Fruit fly (Drosophila melanogaster) whole organism, embryonic: ENCODE results near the gene SmydA-2.

Experiments
- CG10267 ChIP-seq: fragments of 200-800 bp; sonication (Bioruptor generic); optimal IDR thresholded peaks from 2 replicates; lab custom pipeline; 2018; ENCODE audit warnings: missing biosample characterization, mild to moderate bottlenecking, missing genetic modification characterization, moderate library complexity
- CG15514 ChIP-seq: fragments of 200-800 bp; sonication (Bioruptor generic); optimal IDR thresholded peaks from 3 replicates; lab custom pipeline; 2017; ENCODE audit warnings: missing biosample characterization, missing genetic modification characterization, mild to moderate bottlenecking, moderate library complexity, missing genetic modification reagents
- CG17385 ChIP-seq: fragments of 200-800 bp; sonication (Bioruptor generic); optimal IDR thresholded peaks from 3 replicates; lab custom pipeline; 2018; ENCODE audit warnings: missing biosample characterization, mild to moderate bottlenecking, missing genetic modification characterization
- CG33213 ChIP-seq: fragments of 200-800 bp; sonication (Bioruptor generic); optimal IDR thresholded peaks from 3 replicates; lab custom pipeline; 2016; ENCODE audit warnings: missing biosample characterization, missing genetic modification characterization
- CG4730 ChIP-seq: fragments of 200-800 bp; sonication (Bioruptor generic); IDR thresholded peaks from 2 replicates; pipeline ENCODE4 v1.3.6; 2022; ENCODE audit warnings: missing biosample characterization, missing genetic modification characterization
- CTCF ChIP-seq: fragments of 200-800 bp; sonication (Bioruptor generic); optimal IDR thresholded peaks from 2 replicates; lab custom pipeline; 2017; ENCODE audit warnings: missing biosample characterization, mild to moderate bottlenecking, missing genetic modification characterization, moderate library complexity
- CkIIα-i1 ChIP-seq: fragments of 200-800 bp; sonication (Bioruptor generic); IDR thresholded peaks from 2 replicates; pipeline ENCODE4 v1.3.6; 2022; ENCODE audit warnings: missing biosample characterization, missing genetic modification characterization
- Jarid2 ChIP-seq: fragments of 200-800 bp; sonication (Bioruptor generic); optimal IDR thresholded peaks from 3 replicates; lab custom pipeline; 2017; ENCODE audit warnings: mild to moderate bottlenecking, missing biosample characterization, missing genetic modification reagents, missing genetic modification characterization
- Pdp1 ChIP-seq, 2 experiments: fragments of 200-800 bp; sonication (Bioruptor generic); optimal IDR thresholded peaks; 3 replicates each; lab custom pipeline; 2016; ENCODE audit warnings: missing biosample characterization in 2 of 2, missing genetic modification characterization in 2 of 2, mild to moderate bottlenecking in 1 of 2, moderate library complexity in 1 of 2
- Vsx1 ChIP-seq: fragments of 200-800 bp; sonication (Bioruptor generic); optimal IDR thresholded peaks from 2 replicates; lab custom pipeline; 2017; ENCODE audit warnings: missing biosample characterization, mild to moderate bottlenecking, missing genetic modification characterization, missing genetic modification reagents
- fd3F ChIP-seq: fragments of 200-800 bp; sonication (Bioruptor generic); optimal IDR thresholded peaks from 2 replicates; lab custom pipeline; 2018; ENCODE audit warnings: missing biosample characterization, mild to moderate bottlenecking, missing genetic modification characterization, moderate library complexity
- fu2 ChIP-seq: fragments of 200-800 bp; sonication (Bioruptor generic); optimal IDR thresholded peaks from 2 replicates; lab custom pipeline; 2016; ENCODE audit warnings: missing biosample characterization, missing genetic modification characterization
- kay ChIP-seq: fragments of 200-800 bp; sonication (Bioruptor generic); optimal IDR thresholded peaks from 2 replicates; lab custom pipeline; 2016; ENCODE audit warnings: missing biosample characterization, missing genetic modification characterization
- rib ChIP-seq: fragments of 200-800 bp; sonication (Bioruptor generic); IDR thresholded peaks from 2 replicates; pipeline ENCODE4 v1.3.6; 2022; ENCODE audit warnings: missing biosample characterization, missing genetic modification characterization

DNA sequence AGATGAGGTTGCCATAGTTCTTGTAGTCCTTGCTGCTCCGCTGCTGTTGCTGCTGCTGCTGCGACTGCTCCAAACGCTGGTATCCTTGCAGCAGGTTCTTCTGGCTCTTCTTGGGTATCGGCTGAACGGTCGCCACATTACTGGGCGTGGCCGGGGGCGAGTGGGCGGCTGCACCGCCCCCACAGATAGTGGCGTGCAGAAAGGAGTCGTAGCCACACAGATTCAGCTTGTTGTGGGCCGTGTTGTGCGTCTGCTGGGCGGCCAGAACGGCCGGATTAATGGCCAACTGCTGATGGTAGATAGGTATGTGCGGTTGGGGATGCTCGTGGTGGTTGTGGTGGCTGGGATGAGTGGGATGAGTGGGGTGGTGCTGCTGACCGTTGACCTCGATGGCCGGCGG is 2.3 kb upstream of the SmydA-2 start:
- TF ChIP-seq CkIIα-i1 (GFP tag; lab: Robert Waterston, UW) (no peak), kay (GFP tag; lab: Kevin White, UChicago) (no peak), Vsx1 (no peak), CG4730 (GFP tag; lab: Robert Waterston, UW) (no peak), fd3F (GFP tag; lab: Kevin White, UChicago) (no peak), Jarid2 (no peak), fu2 (GFP tag; lab: Kevin White, UChicago) (no peak), rib (GFP tag; lab: Robert Waterston, UW) (no peak), CG10267 (no peak), CG17385 (no peak), CTCF (GFP tag; lab: Kevin White, UChicago) (no peak), CG15514 (GFP tag; lab: Kevin White, UChicago) (no peak), CG33213 (GFP tag; lab: Kevin White, UChicago) (no peak), Pdp1 (GFP tag; optimal IDR thresholded peaks at IDR 0.05; lab: Kevin White, UChicago) (no peak)
